Worm (Caenorhabditis elegans): Measurements from ENCODE around the gene T23F11.11.

- no peak for TF ChIP-seq pha-4 (tag; optimal IDR thresholded peaks at IDR 0.05)
- no peak for TF ChIP-seq sox-2 (GFP tag; IDR thresholded peaks at IDR 0.05)
- TF ChIP-seq tbx-2 (tag; optimal IDR thresholded peaks at IDR 0.05): no peak
- no peak for TF ChIP-seq pat-9 (tag; optimal IDR thresholded peaks at IDR 0.05)
- no peak for TF ChIP-seq ttx-3 (tag; optimal IDR thresholded peaks at IDR 0.05)
- TF ChIP-seq pqm-1 (tag; optimal IDR thresholded peaks at IDR 0.05): no peak
Measured at ce11 chrIII:4655402-4655801, 16.0 kb downstream of the T23F11.11 start, which contains the start of gene T23F11.2.

Data from whole organism, late embryonic.